Fruit fly (Drosophila melanogaster) whole organism, embryonic: Measurements from ENCODE around the gene CG46270.

Experiments
- Adf1 ChIP-seq: fragments of 200-800 bp; sonication (Bioruptor generic); IDR thresholded peaks from 2 replicates; pipeline ENCODE4 v1.3.6; 2022; ENCODE audit warnings: missing biosample characterization, missing genetic modification characterization
- Atf6 ChIP-seq: fragments of 200-800 bp; sonication (Bioruptor generic); IDR thresholded peaks from 2 replicates; pipeline ENCODE4 v1.3.6; 2022; ENCODE audit warnings: missing biosample characterization, missing genetic modification characterization
- B-H2 ChIP-seq: fragments of 200-800 bp; sonication (Bioruptor generic); optimal IDR thresholded peaks from 2 replicates; lab custom pipeline; 2018; ENCODE audit warnings: missing biosample characterization, mild to moderate bottlenecking, missing genetic modification characterization
- CG10366 ChIP-seq: fragments of 200-800 bp; sonication (Bioruptor generic); IDR thresholded peaks from 2 replicates; pipeline ENCODE4 v1.3.6; 2022; ENCODE audit warnings: missing biosample characterization, missing genetic modification characterization
- CG11398 ChIP-seq: fragments of 200-800 bp; sonication (Bioruptor generic); optimal IDR thresholded peaks from 2 replicates; lab custom pipeline; 2016; ENCODE audit warnings: missing biosample characterization, missing genetic modification characterization
- CG13287 ChIP-seq: fragments of 200-800 bp; sonication (Bioruptor generic); IDR thresholded peaks from 2 replicates; pipeline ENCODE4 v1.3.6; 2022; ENCODE audit warnings: missing biosample characterization, missing genetic modification characterization; ENCODE audit not compliant: partially characterized antibody
- CG17186 ChIP-seq: fragments of 200-800 bp; sonication (Bioruptor generic); optimal IDR thresholded peaks from 3 replicates; lab custom pipeline; 2017; ENCODE audit warnings: missing biosample characterization, missing genetic modification reagents, missing genetic modification characterization
- CG17385 ChIP-seq: fragments of 200-800 bp; sonication (Bioruptor generic); optimal IDR thresholded peaks from 3 replicates; lab custom pipeline; 2018; ENCODE audit warnings: missing biosample characterization, mild to moderate bottlenecking, missing genetic modification characterization
- CG1792 ChIP-seq: fragments of 200-800 bp; sonication (Bioruptor generic); optimal IDR thresholded peaks from 2 replicates; lab custom pipeline; 2016; ENCODE audit warnings: missing biosample characterization, missing genetic modification characterization
- CG30403 ChIP-seq: fragments of 200-800 bp; sonication (Bioruptor generic); optimal IDR thresholded peaks from 3 replicates; lab custom pipeline; 2016; ENCODE audit warnings: missing biosample characterization, missing genetic modification characterization
- CG31441 ChIP-seq: fragments of 200-800 bp; sonication (Bioruptor generic); IDR thresholded peaks from 2 replicates; pipeline ENCODE4 v1.3.6; 2022; ENCODE audit warnings: missing biosample characterization, missing genetic modification characterization
- CG34422 ChIP-seq: fragments of 200-800 bp; sonication (Bioruptor generic); IDR thresholded peaks from 3 replicates; pipeline ENCODE4 v1.3.6; 2022; ENCODE audit warnings: missing biosample characterization, missing genetic modification characterization
- CG4404 ChIP-seq: fragments of 200-800 bp; sonication (Bioruptor generic); IDR thresholded peaks from 2 replicates; pipeline ENCODE4 v1.3.6; 2022; ENCODE audit warnings: missing biosample characterization, missing genetic modification characterization
- CG5245 ChIP-seq: fragments of 200-800 bp; sonication (Bioruptor generic); optimal IDR thresholded peaks from 3 replicates; lab custom pipeline; 2016; ENCODE audit warnings: missing biosample characterization, missing genetic modification characterization
- CG6689 ChIP-seq: fragments of 200-800 bp; sonication (Bioruptor generic); IDR thresholded peaks from 2 replicates; pipeline ENCODE4 v1.3.6; 2022; ENCODE audit warnings: missing biosample characterization, missing genetic modification characterization
- CG7839 ChIP-seq: fragments of 200-800 bp; sonication (Bioruptor generic); optimal IDR thresholded peaks from 3 replicates; lab custom pipeline; 2018; ENCODE audit warnings: missing biosample characterization, mild to moderate bottlenecking, missing genetic modification characterization, moderate library complexity
- CG7963 ChIP-seq: fragments of 200-800 bp; sonication (Bioruptor generic); IDR thresholded peaks from 3 replicates; pipeline ENCODE4 v1.3.6; 2022; ENCODE audit warnings: missing biosample characterization, missing genetic modification characterization; ENCODE audit not compliant: partially characterized antibody
- CG8478 ChIP-seq: fragments of >200 bp; optimal IDR thresholded peaks from 2 replicates; lab custom pipeline; 2018
- CG8765 ChIP-seq: fragments of 200-800 bp; sonication (Bioruptor generic); IDR thresholded peaks from 2 replicates; pipeline ENCODE4 v1.3.6; 2022; ENCODE audit warnings: missing biosample characterization, missing genetic modification characterization
- CG9215 ChIP-seq: fragments of 200-800 bp; sonication (Bioruptor generic); IDR thresholded peaks from 2 replicates; pipeline ENCODE4 v1.3.6; 2022; ENCODE audit warnings: missing biosample characterization, missing genetic modification characterization
- Dek ChIP-seq: fragments of 200-800 bp; sonication (Bioruptor generic); optimal IDR thresholded peaks from 3 replicates; lab custom pipeline; 2019; ENCODE audit warnings: missing biosample characterization, mild to moderate bottlenecking, missing genetic modification characterization, moderate library complexity
- Doc3 ChIP-seq: fragments of 200-800 bp; sonication (Bioruptor generic); IDR thresholded peaks from 3 replicates; pipeline ENCODE4 v1.3.6; 2022; ENCODE audit warnings: missing biosample characterization, missing genetic modification characterization; ENCODE audit not compliant: partially characterized antibody
- E2f1 ChIP-seq: fragments of 200-800 bp; sonication (Bioruptor generic); IDR thresholded peaks from 2 replicates; pipeline ENCODE4 v1.3.6; 2022; ENCODE audit warnings: missing biosample characterization, missing genetic modification characterization
- Elba2 ChIP-seq: fragments of 200-800 bp; sonication (Bioruptor generic); optimal IDR thresholded peaks from 3 replicates; lab custom pipeline; 2016; ENCODE audit warnings: missing biosample characterization, missing genetic modification characterization
- Ets65A ChIP-seq: fragments of 200-800 bp; sonication (Bioruptor generic); peaks from one replicate; lab custom pipeline; 2016; ENCODE audit warnings: missing biosample characterization, missing genetic modification characterization
- Ets97D ChIP-seq: fragments of 200-800 bp; sonication (Bioruptor generic); optimal IDR thresholded peaks from 3 replicates; lab custom pipeline; 2016; ENCODE audit warnings: missing biosample characterization, missing genetic modification characterization
- GATAe ChIP-seq: fragments of 200-800 bp; sonication (Bioruptor generic); conservative IDR thresholded peaks from 2 replicates; pipeline ENCODE4 v1.3.6; 2022; ENCODE audit warnings: missing biosample characterization, missing genetic modification characterization
- Lpt ChIP-seq: fragments of >200 bp; optimal IDR thresholded peaks from 2 replicates; lab custom pipeline; 2018; ENCODE audit warnings: missing biosample characterization, missing genetic modification characterization
- MESR4 ChIP-seq: fragments of 200-800 bp; sonication (Bioruptor generic); optimal IDR thresholded peaks from 2 replicates; lab custom pipeline; 2018; ENCODE audit warnings: missing biosample characterization, mild to moderate bottlenecking, missing genetic modification characterization, moderate library complexity
- Oli ChIP-seq: fragments of 200-800 bp; sonication (Bioruptor generic); optimal IDR thresholded peaks from 2 replicates; lab custom pipeline; 2018; ENCODE audit warnings: missing biosample characterization, mild to moderate bottlenecking, missing genetic modification characterization, moderate library complexity
- Opbp ChIP-seq: fragments of 200-800 bp; sonication (Bioruptor generic); IDR thresholded peaks from 3 replicates; pipeline ENCODE4 v1.3.6; 2022; ENCODE audit warnings: missing biosample characterization, missing genetic modification characterization; ENCODE audit not compliant: partially characterized antibody
- Side ChIP-seq: fragments of 200-800 bp; sonication (Bioruptor generic); optimal IDR thresholded peaks from 2 replicates; lab custom pipeline; 2016; ENCODE audit warnings: missing biosample characterization, missing genetic modification characterization
- Six4 ChIP-seq: fragments of 200-800 bp; sonication (Bioruptor generic); optimal IDR thresholded peaks from 2 replicates; lab custom pipeline; 2016; ENCODE audit warnings: missing biosample characterization, missing genetic modification characterization
- Sry-β ChIP-seq: fragments of 200-800 bp; sonication (Bioruptor generic); optimal IDR thresholded peaks from 2 replicates; lab custom pipeline; 2018; ENCODE audit warnings: missing biosample characterization, mild to moderate bottlenecking, missing genetic modification characterization, moderate library complexity
- Tbp ChIP-seq: fragments of >200 bp; optimal IDR thresholded peaks from 2 replicates; lab custom pipeline; 2018; ENCODE audit warnings: missing biosample characterization, missing genetic modification characterization
- ato ChIP-seq: fragments of 200-800 bp; sonication (Bioruptor generic); IDR thresholded peaks from 2 replicates; pipeline ENCODE4 v1.3.6; 2022; ENCODE audit warnings: missing biosample characterization, missing genetic modification characterization; ENCODE audit not compliant: partially characterized antibody
- bcd ChIP-seq: fragments of 200-800 bp; sonication (Bioruptor generic); optimal IDR thresholded peaks from 2 replicates; lab custom pipeline; 2017; ENCODE audit warnings: missing biosample characterization, mild to moderate bottlenecking, missing genetic modification characterization
- cas ChIP-seq: fragments of 200-800 bp; sonication (Bioruptor generic); IDR thresholded peaks from 2 replicates; pipeline ENCODE4 v1.3.6; 2022; ENCODE audit warnings: missing biosample characterization, missing genetic modification characterization
- cg ChIP-seq: fragments of 200-800 bp; sonication (Bioruptor generic); optimal IDR thresholded peaks from 3 replicates; lab custom pipeline; 2019; ENCODE audit warnings: missing biosample characterization, mild to moderate bottlenecking, missing genetic modification characterization, moderate library complexity
- esg ChIP-seq: fragments of 200-800 bp; sonication (Bioruptor generic); conservative IDR thresholded peaks from 2 replicates; pipeline ENCODE4 v1.3.6; 2022; ENCODE audit warnings: missing biosample characterization, missing genetic modification characterization
- fd96Cb ChIP-seq: fragments of 200-800 bp; sonication (Bioruptor generic); optimal IDR thresholded peaks from 2 replicates; lab custom pipeline; 2018; ENCODE audit warnings: missing biosample characterization, mild to moderate bottlenecking, missing genetic modification characterization, moderate library complexity
- gcm ChIP-seq: fragments of 200-800 bp; sonication (Bioruptor generic); optimal IDR thresholded peaks from 2 replicates; lab custom pipeline; 2019; ENCODE audit warnings: missing biosample characterization, mild to moderate bottlenecking, missing genetic modification characterization, moderate library complexity
- gro ChIP-seq: fragments of 200-800 bp; sonication (Bioruptor generic); optimal IDR thresholded peaks from 2 replicates; lab custom pipeline; 2016; ENCODE audit warnings: missing biosample characterization, missing genetic modification characterization
- kni ChIP-seq: fragments of 200-800 bp; sonication (Bioruptor generic); optimal IDR thresholded peaks from 3 replicates; lab custom pipeline; 2017; ENCODE audit warnings: mild to moderate bottlenecking, missing biosample characterization, missing genetic modification reagents, missing genetic modification characterization
- mirr ChIP-seq: fragments of 200-800 bp; sonication (Bioruptor generic); optimal IDR thresholded peaks from 3 replicates; lab custom pipeline; 2018; ENCODE audit warnings: missing biosample characterization, mild to moderate bottlenecking, missing genetic modification characterization
- mld ChIP-seq: fragments of 200-800 bp; sonication (Bioruptor generic); IDR thresholded peaks from 3 replicates; pipeline ENCODE4 v1.3.6; 2022; ENCODE audit warnings: missing biosample characterization, missing genetic modification characterization; ENCODE audit not compliant: partially characterized antibody
- odd ChIP-seq: fragments of 200-800 bp; sonication (Bioruptor generic); optimal IDR thresholded peaks from 2 replicates; lab custom pipeline; 2017; ENCODE audit warnings: missing biosample characterization, mild to moderate bottlenecking, missing genetic modification characterization
- pb ChIP-seq: fragments of 200-800 bp; sonication (Bioruptor generic); optimal IDR thresholded peaks from 3 replicates; lab custom pipeline; 2016; ENCODE audit warnings: missing biosample characterization, missing genetic modification characterization
- pum ChIP-seq: fragments of 200-800 bp; sonication (Bioruptor generic); optimal IDR thresholded peaks from 2 replicates; lab custom pipeline; 2016; ENCODE audit warnings: missing biosample characterization, missing genetic modification characterization
- slbo ChIP-seq: fragments of 200-800 bp; sonication (Bioruptor generic); IDR thresholded peaks from 2 replicates; pipeline ENCODE4 v1.3.6; 2022; ENCODE audit warnings: missing biosample characterization, missing genetic modification characterization
- sob ChIP-seq: fragments of 200-800 bp; sonication (Bioruptor generic); IDR thresholded peaks from 2 replicates; pipeline ENCODE4 v1.3.6; 2022; ENCODE audit warnings: missing biosample characterization, missing genetic modification characterization

Gene CG46270

dm6 chr3R:10415923-10416322 lies 12.3 kb downstream of the CG46270 start, which contains the start of gene CG6345 (continued):
- TF ChIP-seq CG31441 (GFP tag; lab: Robert Waterston, UW): peak; percentile 85
- peak; percentile 22; the same call in 1 of the 2 replicates for TF ChIP-seq Adf1 (GFP tag; lab: Robert Waterston, UW)
- peak; percentile 65 for TF ChIP-seq CG6689 (GFP tag; lab: Robert Waterston, UW)
- peak; percentile 37; the same call in 1 of the 3 replicates for TF ChIP-seq Opbp (GFP tag; lab: Robert Waterston, UW)
- no peak for TF ChIP-seq mld
- TF ChIP-seq Side (GFP tag; lab: Kevin White, UChicago): peak; percentile 86
- TF ChIP-seq Atf6 (GFP tag; lab: Robert Waterston, UW): peak; percentile 67
- peak; percentile 43 for TF ChIP-seq Ets97D
- TF ChIP-seq CG5245 (GFP tag; lab: Kevin White, UChicago): peak; percentile 93
- peak; percentile 67 for TF ChIP-seq E2f1
- no peak for TF ChIP-seq CG7963 (GFP tag; lab: Robert Waterston, UW)
- TF ChIP-seq CG8765 (GFP tag; lab: Robert Waterston, UW): 0 out of 2 replicates have a peak, but pooled peaks have one; percentile 30
- TF ChIP-seq ato (GFP tag; lab: Robert Waterston, UW): no peak
- peak; percentile 48; the same call in 1 of the 2 replicates for TF ChIP-seq CG13287 (GFP tag; lab: Robert Waterston, UW)
- TF ChIP-seq Ets65A: no peak
- peak; percentile 68 for TF ChIP-seq Dek (tag; lab: Kevin White, UChicago)
- peak; percentile 83 for TF ChIP-seq sob (GFP tag; lab: Robert Waterston, UW)
- TF ChIP-seq CG7839 (tag; lab: Kevin White, UChicago): peak; percentile 84
- peak; percentile 76 for TF ChIP-seq kni (GFP tag; lab: Kevin White, UChicago)
- peak; percentile 54 for TF ChIP-seq CG1792 (GFP tag; lab: Kevin White, UChicago)
- peak; percentile 74 for TF ChIP-seq CG17186
- peak; percentile 71 for TF ChIP-seq CG10366
- peak; percentile 88; the same call in 2 of the 3 replicates for TF ChIP-seq CG34422 (GFP tag; lab: Robert Waterston, UW)
- TF ChIP-seq Doc3 (GFP tag; lab: Robert Waterston, UW): no peak
- TF ChIP-seq B-H2 (GFP tag; lab: Kevin White, UChicago): peak; percentile 78
- TF ChIP-seq fd96Cb (tag; lab: Kevin White, UChicago): peak; percentile 76
- peak; percentile 92 for TF ChIP-seq mirr (GFP tag; lab: Kevin White, UChicago)
- TF ChIP-seq CG8478 (lab: Kevin White, UChicago): no peak
- no peak for TF ChIP-seq cg
- no peak for TF ChIP-seq Tbp (GFP tag; lab: Kevin White, UChicago)
- peak; percentile 88 for TF ChIP-seq bcd
- peak; percentile 50 for TF ChIP-seq Elba2
- TF ChIP-seq cas (GFP tag; lab: Robert Waterston, UW): no peak
- peak; percentile 73 for TF ChIP-seq gcm (GFP tag; lab: Kevin White, UChicago)
- TF ChIP-seq odd (GFP tag; lab: Kevin White, UChicago): peak; percentile 86
- peak; percentile 39; the same call in 1 of the 2 replicates for TF ChIP-seq esg
- peak; percentile 67 for TF ChIP-seq CG11398 (GFP tag; lab: Kevin White, UChicago)
- TF ChIP-seq GATAe: peak; percentile 56; the same call in 1 of the 2 replicates
- peak; percentile 68 for TF ChIP-seq MESR4
- TF ChIP-seq Sry-β (GFP tag; lab: Kevin White, UChicago): peak; percentile 62
- peak; percentile 76 for TF ChIP-seq pb
- peak; percentile 80 for TF ChIP-seq slbo (GFP tag; lab: Robert Waterston, UW)
- TF ChIP-seq gro: peak; percentile 74
- peak; percentile 81 for TF ChIP-seq CG17385 (GFP tag; lab: Kevin White, UChicago)
- TF ChIP-seq Six4 (GFP tag; lab: Kevin White, UChicago): peak; percentile 78
- TF ChIP-seq CG4404 (GFP tag; lab: Robert Waterston, UW): no peak
- peak; percentile 74 for TF ChIP-seq pum (GFP tag; lab: Kevin White, UChicago)
- TF ChIP-seq Lpt (GFP tag; lab: Kevin White, UChicago): peak; percentile 94
- peak; percentile 76 for TF ChIP-seq CG30403 (GFP tag; lab: Kevin White, UChicago)
- TF ChIP-seq Oli (tag; lab: Kevin White, UChicago): peak; percentile 68
- TF ChIP-seq CG9215 (GFP tag; lab: Robert Waterston, UW): peak; percentile 20; the same call in 1 of the 2 replicates
